Fruit fly (Drosophila melanogaster): ENCODE measurements around the gene Gr22b.

DNA sequence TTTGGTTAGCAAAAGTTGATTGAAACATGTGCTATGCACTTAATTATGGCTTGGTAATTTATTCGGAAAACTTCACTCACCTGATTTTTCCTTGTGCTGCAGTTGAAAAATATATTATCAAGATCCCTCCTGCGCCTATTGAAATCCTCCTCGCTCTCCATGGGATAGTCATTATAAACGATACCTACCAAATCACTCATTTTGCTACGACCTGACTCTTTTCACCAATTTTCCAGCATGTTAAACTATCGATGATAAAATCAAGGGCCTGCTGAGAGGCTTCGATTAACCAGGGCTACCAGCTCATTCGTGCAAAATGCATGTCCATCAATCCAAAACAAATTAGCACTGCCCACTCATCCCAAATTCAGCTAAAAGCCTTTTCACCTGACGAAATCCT, 34.2 kb downstream of the Gr22b start, which contains the start of gene CG17650:
- TF ChIP-seq esn (GFP tag; optimal IDR thresholded peaks at IDR 0.05) = no peak
- no peak for TF ChIP-seq Blimp-1 (GFP tag; optimal IDR thresholded peaks at IDR 0.05)
- no peak for TF ChIP-seq CG16779 (tag; optimal IDR thresholded peaks at IDR 0.05)
- TF ChIP-seq svp (GFP tag) = no peak
- TF ChIP-seq dac (GFP tag; optimal IDR thresholded peaks at IDR 0.05) = no peak
- TF ChIP-seq CG6854 (GFP tag; optimal IDR thresholded peaks at IDR 0.05) = no peak
- no peak for TF ChIP-seq Sox102F (GFP tag; optimal IDR thresholded peaks at IDR 0.05)
- TF ChIP-seq fd85E (GFP tag; optimal IDR thresholded peaks at IDR 0.05) = no peak
- TF ChIP-seq Smox (GFP tag; optimal IDR thresholded peaks at IDR 0.05) = no peak
- TF ChIP-seq Hr39 (GFP tag; optimal IDR thresholded peaks at IDR 0.05) = no peak
- no peak for TF ChIP-seq Ets21C (GFP tag; optimal IDR thresholded peaks at IDR 0.05)
- no peak for TF ChIP-seq ss (GFP tag; optimal IDR thresholded peaks at IDR 0.05)
- no peak for TF ChIP-seq salr (GFP tag; optimal IDR thresholded peaks at IDR 0.05)
- no peak for TF ChIP-seq Lpt (GFP tag; optimal IDR thresholded peaks at IDR 0.05)
